Fruit fly (Drosophila melanogaster) whole organism, embryonic: ENCODE data around the gene CG7974.

Experiments used
- B-H2 ChIP-seq: fragments of 200-800 bp; sonication (Bioruptor generic); optimal IDR thresholded peaks from 2 replicates; lab custom pipeline; 2018; ENCODE audit warnings: missing biosample characterization, mild to moderate bottlenecking, missing genetic modification characterization
- C15 ChIP-seq: fragments of 200-800 bp; sonication (Bioruptor generic); IDR thresholded peaks from 3 replicates; pipeline ENCODE4 v1.3.6; 2022; ENCODE audit warnings: missing biosample characterization, missing genetic modification characterization
- CG1024 ChIP-seq: fragments of 200-800 bp; sonication (Bioruptor generic); IDR thresholded peaks from 2 replicates; pipeline ENCODE4 v1.3.6; 2022; ENCODE audit warnings: missing biosample characterization, missing genetic modification characterization
- CG10431 ChIP-seq: fragments of 200-800 bp; sonication (Bioruptor generic); optimal IDR thresholded peaks from 3 replicates; lab custom pipeline; 2018; ENCODE audit warnings: missing biosample characterization, mild to moderate bottlenecking, missing genetic modification characterization
- CG10543 ChIP-seq: fragments of 200-800 bp; sonication (Bioruptor generic); optimal IDR thresholded peaks from 3 replicates; lab custom pipeline; 2017; ENCODE audit warnings: missing biosample characterization, mild to moderate bottlenecking, missing genetic modification characterization, moderate library complexity
- CG11504 ChIP-seq: fragments of 200-800 bp; sonication (Bioruptor generic); optimal IDR thresholded peaks from 3 replicates; lab custom pipeline; 2019; ENCODE audit warnings: missing biosample characterization, mild to moderate bottlenecking, missing genetic modification characterization, moderate library complexity
- CG11695 ChIP-seq: fragments of 200-800 bp; sonication (Bioruptor generic); IDR thresholded peaks from 3 replicates; pipeline ENCODE4 v1.3.6; 2022; ENCODE audit warnings: missing biosample characterization, missing genetic modification characterization
- CG12299 ChIP-seq: fragments of 200-800 bp; sonication (Bioruptor generic); optimal IDR thresholded peaks from 2 replicates; lab custom pipeline; 2018; ENCODE audit warnings: missing biosample characterization, mild to moderate bottlenecking, missing genetic modification characterization
- CG13287 ChIP-seq: fragments of 200-800 bp; sonication (Bioruptor generic); IDR thresholded peaks from 2 replicates; pipeline ENCODE4 v1.3.6; 2022; ENCODE audit warnings: missing biosample characterization, missing genetic modification characterization; ENCODE audit not compliant: partially characterized antibody
- CG13894 ChIP-seq: fragments of 200-800 bp; sonication (Bioruptor generic); optimal IDR thresholded peaks from 3 replicates; lab custom pipeline; 2018; ENCODE audit warnings: missing biosample characterization, mild to moderate bottlenecking, missing genetic modification characterization, moderate library complexity
- CG14710 ChIP-seq: fragments of 200-800 bp; sonication (Bioruptor generic); optimal IDR thresholded peaks from 3 replicates; lab custom pipeline; 2019; ENCODE audit warnings: missing biosample characterization, mild to moderate bottlenecking, missing genetic modification characterization, moderate library complexity
- CG14860 ChIP-seq: fragments of 200-800 bp; sonication (Bioruptor generic); IDR thresholded peaks from 3 replicates; pipeline ENCODE4 v1.3.6; 2022; ENCODE audit warnings: missing biosample characterization, missing genetic modification characterization; ENCODE audit not compliant: partially characterized antibody
- CG15011 ChIP-seq: fragments of 200-800 bp; sonication (Bioruptor generic); optimal IDR thresholded peaks from 3 replicates; lab custom pipeline; 2018; ENCODE audit warnings: missing biosample characterization, mild to moderate bottlenecking, missing genetic modification characterization
- CG1602 ChIP-seq: fragments of 200-800 bp; sonication (Bioruptor generic); optimal IDR thresholded peaks from 3 replicates; lab custom pipeline; 2016; ENCODE audit warnings: missing biosample characterization, missing genetic modification characterization
- CG2199 ChIP-seq: fragments of 200-800 bp; sonication (Bioruptor generic); IDR thresholded peaks from 3 replicates; pipeline ENCODE4 v1.3.6; 2022; ENCODE audit warnings: missing biosample characterization, missing genetic modification characterization
- CG31224 ChIP-seq: fragments of 200-800 bp; sonication (Bioruptor generic); IDR thresholded peaks from 2 replicates; pipeline ENCODE4 v1.3.6; 2022; ENCODE audit warnings: missing biosample characterization, missing genetic modification characterization
- CG4730 ChIP-seq: fragments of 200-800 bp; sonication (Bioruptor generic); IDR thresholded peaks from 2 replicates; pipeline ENCODE4 v1.3.6; 2022; ENCODE audit warnings: missing biosample characterization, missing genetic modification characterization
- CG8089 ChIP-seq: fragments of 200-800 bp; sonication (Bioruptor generic); optimal IDR thresholded peaks from 3 replicates; lab custom pipeline; 2016; ENCODE audit warnings: missing biosample characterization, missing genetic modification characterization
- CG8281 ChIP-seq: fragments of 200-800 bp; sonication (Bioruptor generic); optimal IDR thresholded peaks from 2 replicates; lab custom pipeline; 2018; ENCODE audit warnings: missing biosample characterization, mild to moderate bottlenecking, missing genetic modification characterization, moderate library complexity
- CG9609 ChIP-seq: fragments of 200-800 bp; sonication (Bioruptor generic); optimal IDR thresholded peaks from 3 replicates; lab custom pipeline; 2016; ENCODE audit warnings: missing biosample characterization, missing genetic modification characterization
- Camta ChIP-seq: fragments of 200-800 bp; sonication (Bioruptor generic); optimal IDR thresholded peaks from 2 replicates; lab custom pipeline; 2016; ENCODE audit warnings: missing biosample characterization, missing genetic modification characterization
- Dp ChIP-seq: fragments of 200-800 bp; sonication (Bioruptor generic); optimal IDR thresholded peaks from 2 replicates; lab custom pipeline; 2018; ENCODE audit warnings: missing biosample characterization, mild to moderate bottlenecking, missing genetic modification characterization, moderate library complexity
- Lim3 ChIP-seq: fragments of 200-800 bp; sonication (Bioruptor generic); IDR thresholded peaks from 2 replicates; pipeline ENCODE4 v1.3.6; 2022; ENCODE audit warnings: missing biosample characterization, missing genetic modification characterization
- MBD-R2 ChIP-seq: fragments of 200-800 bp; sonication (Bioruptor generic); IDR thresholded peaks from 2 replicates; pipeline ENCODE4 v1.3.6; 2022; ENCODE audit warnings: missing biosample characterization, missing genetic modification characterization
- Sin3A ChIP-seq: fragments of >200 bp; optimal IDR thresholded peaks from 2 replicates; lab custom pipeline; 2018
- TFAM ChIP-seq: fragments of 200-800 bp; sonication (Bioruptor generic); optimal IDR thresholded peaks from 2 replicates; lab custom pipeline; 2017; ENCODE audit warnings: missing biosample characterization, missing genetic modification characterization, inconsistent platforms
- ato ChIP-seq: fragments of 200-800 bp; sonication (Bioruptor generic); IDR thresholded peaks from 2 replicates; pipeline ENCODE4 v1.3.6; 2022; ENCODE audit warnings: missing biosample characterization, missing genetic modification characterization; ENCODE audit not compliant: partially characterized antibody
- bcd ChIP-seq: fragments of 200-800 bp; sonication (Bioruptor generic); optimal IDR thresholded peaks from 2 replicates; lab custom pipeline; 2017; ENCODE audit warnings: missing biosample characterization, mild to moderate bottlenecking, missing genetic modification characterization
- crol ChIP-seq: fragments of 200-800 bp; sonication (Bioruptor generic); IDR thresholded peaks from 2 replicates; pipeline ENCODE4 v1.3.6; 2022; ENCODE audit warnings: missing biosample characterization, missing genetic modification characterization
- danr ChIP-seq: fragments of 200-800 bp; sonication (Bioruptor generic); IDR thresholded peaks from 2 replicates; pipeline ENCODE4 v1.3.6; 2022; ENCODE audit warnings: missing biosample characterization, missing genetic modification characterization
- dati ChIP-seq: fragments of 200-800 bp; sonication (Bioruptor generic); IDR thresholded peaks from 2 replicates; pipeline ENCODE4 v1.3.6; 2022; ENCODE audit warnings: missing biosample characterization, missing genetic modification characterization
- dm ChIP-seq: fragments of 200-800 bp; sonication (Bioruptor generic); optimal IDR thresholded peaks from 3 replicates; lab custom pipeline; 2016; ENCODE audit warnings: missing biosample characterization, missing genetic modification characterization
- emc ChIP-seq: fragments of 200-800 bp; sonication (Bioruptor generic); optimal IDR thresholded peaks from 2 replicates; lab custom pipeline; 2016; ENCODE audit warnings: missing biosample characterization, missing genetic modification characterization
- eve ChIP-seq, 2 experiments: fragments of >200 bp; optimal IDR thresholded peaks; 2 replicates each; lab custom pipeline; 2017; ENCODE audit warnings: missing biosample characterization in 2 of 2, missing genetic modification characterization in 2 of 2
- gfzf ChIP-seq: fragments of 200-800 bp; sonication (Bioruptor generic); optimal IDR thresholded peaks from 2 replicates; lab custom pipeline; 2016; ENCODE audit warnings: missing biosample characterization, mild to moderate bottlenecking, missing genetic modification characterization, moderate library complexity
- gsb ChIP-seq: fragments of 200-800 bp; sonication (Bioruptor generic); IDR thresholded peaks from 2 replicates; pipeline ENCODE4 v1.3.6; 2022; ENCODE audit warnings: missing biosample characterization, missing genetic modification characterization
- inv ChIP-seq: fragments of 200-800 bp; sonication (Bioruptor generic); IDR thresholded peaks from 2 replicates; pipeline ENCODE4 v1.3.6; 2022; ENCODE audit warnings: missing biosample characterization, missing genetic modification characterization; ENCODE audit not compliant: partially characterized antibody
- jigr1 ChIP-seq: fragments of 200-800 bp; sonication (Bioruptor generic); IDR thresholded peaks from 3 replicates; pipeline ENCODE4 v1.3.6; 2022; ENCODE audit warnings: missing biosample characterization, missing genetic modification characterization
- lilli ChIP-seq: fragments of 200-800 bp; sonication (Bioruptor generic); optimal IDR thresholded peaks from 3 replicates; lab custom pipeline; 2016; ENCODE audit warnings: missing biosample characterization, missing genetic modification characterization
- nerfin-2 ChIP-seq: fragments of 200-800 bp; sonication (Bioruptor generic); IDR thresholded peaks from 2 replicates; pipeline ENCODE4 v1.3.6; 2022; ENCODE audit warnings: missing biosample characterization, missing genetic modification characterization; ENCODE audit not compliant: partially characterized antibody
- onecut ChIP-seq: fragments of 200-800 bp; sonication (Bioruptor generic); IDR thresholded peaks from 2 replicates; pipeline ENCODE4 v1.3.6; 2022; ENCODE audit warnings: missing biosample characterization, missing genetic modification characterization
- pros ChIP-seq: fragments of 200-800 bp; sonication (Bioruptor generic); optimal IDR thresholded peaks from 3 replicates; lab custom pipeline; 2019; ENCODE audit warnings: missing biosample characterization, mild to moderate bottlenecking, missing genetic modification characterization, moderate library complexity
- pzg ChIP-seq: fragments of 200-800 bp; sonication (Bioruptor generic); optimal IDR thresholded peaks from 3 replicates; lab custom pipeline; 2018; ENCODE audit warnings: missing biosample characterization, mild to moderate bottlenecking, missing genetic modification characterization, moderate library complexity
- sc ChIP-seq, 3 experiments: fragments of >200 bp in 2 of 3; fragments of 200-800 bp in 1 of 3; sonication (Bioruptor generic) in 1 of 3; optimal IDR thresholded peaks; 2 replicates in 2 of 3; 3 replicates in 1 of 3; lab custom pipeline; 2017; ENCODE audit warnings: mild to moderate bottlenecking in 1 of 3, missing biosample characterization in 1 of 3, missing genetic modification characterization in 1 of 3, missing genetic modification reagents in 1 of 3
- trem ChIP-seq: fragments of 200-800 bp; optimal IDR thresholded peaks from 3 replicates; lab custom pipeline; 2019; ENCODE audit warnings: missing biosample characterization, mild to moderate bottlenecking, missing genetic modification characterization, moderate library complexity
- ttk ChIP-seq: fragments of 200-800 bp; sonication (Bioruptor generic); IDR thresholded peaks from 2 replicates; pipeline ENCODE4 v2.1.2; 2022; ENCODE audit warnings: missing biosample characterization, missing genetic modification characterization
- unc-4 ChIP-seq: fragments of 200-800 bp; sonication (Bioruptor generic); IDR thresholded peaks from 2 replicates; pipeline ENCODE4 v1.3.6; 2022; ENCODE audit warnings: missing biosample characterization, missing genetic modification characterization; ENCODE audit not compliant: partially characterized antibody
- vvl ChIP-seq: fragments of 200-800 bp; sonication (Bioruptor generic); IDR thresholded peaks from 2 replicates; pipeline ENCODE4 v1.3.6; 2022; ENCODE audit warnings: missing biosample characterization, missing genetic modification characterization
- wor ChIP-seq: fragments of 200-800 bp; sonication (Bioruptor generic); IDR thresholded peaks from 2 replicates; pipeline ENCODE4 v1.3.6; 2022; ENCODE audit warnings: missing biosample characterization, missing genetic modification characterization
- zen2 ChIP-seq: fragments of 200-800 bp; sonication (Bioruptor generic); IDR thresholded peaks from 3 replicates; pipeline ENCODE4 v1.3.6; 2022; ENCODE audit warnings: missing biosample characterization, missing genetic modification characterization; ENCODE audit not compliant: partially characterized antibody

Gene CG7974

DNA sequence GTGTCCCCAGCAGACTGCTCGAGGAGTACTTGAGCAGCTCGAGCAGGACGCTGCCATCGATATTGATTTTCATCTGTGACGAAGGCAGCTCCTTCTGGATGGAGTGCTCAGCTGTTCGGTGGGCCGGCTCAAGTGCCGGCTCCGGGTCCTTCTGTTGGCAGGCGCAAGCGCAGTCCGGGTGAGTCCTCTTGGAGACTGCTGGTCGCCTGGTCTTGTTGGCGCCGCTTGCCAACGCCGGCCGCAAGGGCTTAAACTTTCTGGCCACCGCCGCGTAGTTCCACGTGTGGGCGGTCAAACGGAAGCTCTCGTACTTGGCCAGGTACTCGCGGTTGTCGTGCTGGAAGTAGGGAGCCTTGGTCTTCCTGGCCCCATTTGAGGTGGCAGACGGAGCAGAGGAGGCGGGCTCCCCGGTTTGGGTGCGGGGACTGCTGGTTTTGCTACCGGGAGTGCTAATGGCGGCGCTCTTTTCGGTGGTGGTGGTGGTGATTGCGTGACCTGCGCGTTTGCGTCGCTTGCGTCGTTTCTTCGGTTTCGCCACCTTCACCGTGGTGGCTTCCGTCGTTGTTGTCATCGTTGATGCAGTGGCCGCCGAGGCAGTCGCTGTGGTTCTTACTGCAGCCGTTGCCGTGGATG is 3.1 kb upstream of the CG7974 start:
- TF ChIP-seq wor (GFP tag; lab: Robert Waterston, UW) (no peak), CG11695 (GFP tag; lab: Robert Waterston, UW) (no peak), vvl (GFP tag; lab: Robert Waterston, UW) (no peak), jigr1 (GFP tag; lab: Robert Waterston, UW) (no peak), unc-4 (GFP tag; lab: Robert Waterston, UW) (0 out of 2 replicates have a peak, but pooled peaks have one; percentile 32), pzg (GFP tag; lab: Kevin White, UChicago) (no peak), CG8089 (GFP tag; lab: Kevin White, UChicago) (no peak), Lim3 (GFP tag; lab: Robert Waterston, UW) (no peak), CG15011 (GFP tag; lab: Kevin White, UChicago) (no peak), CG13894 (tag; lab: Kevin White, UChicago) (no peak), CG8281 (tag; lab: Kevin White, UChicago) (no peak), inv (no peak), pros (GFP tag; lab: Kevin White, UChicago) (no peak), trem (no peak), dati (GFP tag; lab: Robert Waterston, UW) (no peak), sc (optimal IDR thresholded peaks at IDR 0.05; lab: Kevin White, UChicago) (no peak), sc (GFP tag; optimal IDR thresholded peaks at IDR 0.05; lab: Kevin White, UChicago) (no peak), CG31224 (peak; percentile 99), ttk (GFP tag; lab: Robert Waterston, UW) (no peak), onecut (peak; percentile 89), eve (GFP tag; optimal IDR thresholded peaks at IDR 0.05; lab: Kevin White, UChicago) (no peak), bcd (GFP tag; lab: Kevin White, UChicago) (no peak), Dp (GFP tag; lab: Kevin White, UChicago) (no peak), C15 (GFP tag; lab: Robert Waterston, UW) (no peak), dm (no peak), MBD-R2 (GFP tag; lab: Robert Waterston, UW) (0 out of 2 replicates have a peak, but pooled peaks have one; percentile 13), CG13287 (peak; percentile 32; the same call in 1 of the 2 replicates), CG11504 (no peak), CG2199 (GFP tag; lab: Robert Waterston, UW) (no peak), CG12299 (tag; lab: Kevin White, UChicago) (no peak), Camta (GFP tag; lab: Kevin White, UChicago) (no peak), TFAM (GFP tag; lab: Kevin White, UChicago) (no peak), ato (GFP tag; lab: Robert Waterston, UW) (no peak), gsb (GFP tag; lab: Robert Waterston, UW) (no peak), danr (GFP tag; lab: Robert Waterston, UW) (no peak), gfzf (GFP tag; lab: Kevin White, UChicago) (no peak), CG9609 (GFP tag; lab: Kevin White, UChicago) (no peak), emc (GFP tag; lab: Kevin White, UChicago) (no peak), Sin3A (no peak), lilli (GFP tag; lab: Kevin White, UChicago) (no peak), zen2 (GFP tag; lab: Robert Waterston, UW) (peak; percentile 30; the same call in 2 of the 3 replicates), CG4730 (GFP tag; lab: Robert Waterston, UW) (no peak), B-H2 (GFP tag; lab: Kevin White, UChicago) (no peak), CG14860 (GFP tag; lab: Robert Waterston, UW) (no peak), CG1602 (GFP tag; lab: Kevin White, UChicago) (no peak), nerfin-2 (GFP tag; lab: Robert Waterston, UW) (no peak), CG1024 (no peak), CG10543 (peak; percentile 25), crol (GFP tag; lab: Robert Waterston, UW) (peak; percentile 64), CG10431 (GFP tag; lab: Kevin White, UChicago) (no peak), CG14710 (tag; lab: Kevin White, UChicago) (no peak)
